Worm (Caenorhabditis elegans): ENCODE results near the gene R10H10.3.

DNA sequence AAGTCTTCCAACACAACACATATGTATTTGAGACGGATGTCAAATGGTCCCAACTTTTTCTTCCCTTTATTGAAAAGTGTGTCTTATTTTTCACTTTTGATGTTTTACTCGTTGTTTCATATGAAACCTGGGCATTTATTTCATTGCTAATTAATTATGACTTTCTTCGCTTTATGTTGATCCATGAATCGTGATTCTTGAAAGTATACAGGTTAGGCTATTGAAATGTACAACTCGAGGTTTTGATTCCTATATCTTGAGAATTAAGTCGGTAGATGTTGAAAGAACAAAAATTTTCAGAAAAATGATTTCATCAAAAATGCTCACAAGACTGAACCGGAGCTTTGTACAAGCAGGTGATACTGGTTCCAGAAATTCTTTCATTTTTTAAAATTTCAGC lies 1.2 kb upstream of the R10H10.3 start, which contains the start of gene nfu-1:
- TF ChIP-seq lim-6 (tag; optimal IDR thresholded peaks at IDR 0.05) (no peak), nhr-11 (tag; optimal IDR thresholded peaks at IDR 0.05) (no peak), ceh-9 (tag; optimal IDR thresholded peaks at IDR 0.05) (no peak)
